Fruit fly (Drosophila melanogaster): Measurements from ENCODE around the gene Dmtn.

dm6 chr3R:6423128-6423527 lies 17.4 kb upstream of the Dmtn start:
- TF ChIP-seq Hr78 (GFP tag; optimal IDR thresholded peaks at IDR 0.05) (no peak), CrebA (GFP tag; optimal IDR thresholded peaks at IDR 0.05; ENCODE audit: borderline replicate concordance) (no peak), jim (GFP tag; optimal IDR thresholded peaks at IDR 0.05) (no peak), br (GFP tag; optimal IDR thresholded peaks at IDR 0.05) (no peak), Jra (GFP tag; optimal IDR thresholded peaks at IDR 0.05) (no peak), OdsH (GFP tag; optimal IDR thresholded peaks at IDR 0.05) (no peak), usp (GFP tag; optimal IDR thresholded peaks at IDR 0.05) (no peak), dsf (GFP tag; optimal IDR thresholded peaks at IDR 0.05; ENCODE audit: borderline replicate concordance) (no peak)

Measured in whole organism, wandering third instar larva.